Worm (Caenorhabditis elegans) whole organism, late embryonic: ENCODE measurements around the gene arrd-9.
"Not testable (repeated sequence)": the region's sequence is repeated elsewhere in the genome, so short reads cannot be mapped to it uniquely, and the experiment has no call there.

Experiments used
- C08G9.2 ChIP-seq: sonication (generic microtip); optimal IDR thresholded peaks from 2 replicates; lab custom pipeline; 2016; ENCODE audit warnings: mild to moderate bottlenecking, missing genetic modification characterization, moderate library complexity, missing compliant biosample characterization
- K09A11.1 ChIP-seq: sonication (generic microtip); optimal IDR thresholded peaks from 2 replicates; lab custom pipeline; 2017; ENCODE audit warnings: antibody characterized with exemption, mild to moderate bottlenecking, missing genetic modification characterization, missing compliant biosample characterization; ENCODE audit not compliant: insufficient read depth
- T23F11.4 ChIP-seq: fragments of 200-800 bp; sonication (Bioruptor generic); optimal IDR thresholded peaks from 2 replicates; lab custom pipeline; 2018; ENCODE audit warnings: mild to moderate bottlenecking, missing genetic modification characterization, missing compliant biosample characterization
- Y22D7AL.16 ChIP-seq: sonication (generic microtip); optimal IDR thresholded peaks from 2 replicates; lab custom pipeline; 2016; ENCODE audit warnings: missing genetic modification characterization, missing compliant biosample characterization
- ahr-1 ChIP-seq: sonication (generic microtip); optimal IDR thresholded peaks from 2 replicates; lab custom pipeline; 2016; ENCODE audit warnings: missing genetic modification characterization, missing compliant biosample characterization
- ceh-14 ChIP-seq: sonication (generic microtip); optimal IDR thresholded peaks from 2 replicates; lab custom pipeline; 2016; ENCODE audit warnings: missing genotype, missing genetic modification characterization, missing compliant biosample characterization
- ceh-19 ChIP-seq: fragments of 200-800 bp; sonication (Bioruptor generic); optimal IDR thresholded peaks from 2 replicates; lab custom pipeline; 2018; ENCODE audit warnings: mild to moderate bottlenecking, missing genetic modification characterization, missing compliant biosample characterization
- ceh-22 ChIP-seq: sonication (generic microtip); optimal IDR thresholded peaks from 2 replicates; lab custom pipeline; 2017; ENCODE audit warnings: missing biosample characterization, missing genetic modification characterization
- ceh-24 ChIP-seq: sonication (generic microtip); optimal IDR thresholded peaks from 2 replicates; lab custom pipeline; 2016; ENCODE audit warnings: mild to moderate bottlenecking, missing genetic modification characterization, missing compliant biosample characterization
- ceh-30 ChIP-seq: fragments of 150-350 bp; optimal IDR thresholded peaks from 2 replicates; lab custom pipeline; 2014; ENCODE audit warnings: missing biosample characterization, missing genetic modification characterization
- ceh-31 ChIP-seq: sonication (generic microtip); optimal IDR thresholded peaks from 2 replicates; lab custom pipeline; 2016; ENCODE audit warnings: missing genetic modification characterization, missing compliant biosample characterization
- ceh-45 ChIP-seq: fragments of 200-800 bp; sonication (Bioruptor generic); IDR thresholded peaks from 2 replicates; pipeline ENCODE4 v1.3.6; 2022; ENCODE audit warnings: missing genetic modification reagents, missing genetic modification characterization, missing compliant biosample characterization
- ceh-6 ChIP-seq: fragments of 200-800 bp; sonication (Bioruptor generic); optimal IDR thresholded peaks from 2 replicates; lab custom pipeline; 2018; ENCODE audit warnings: mild to moderate bottlenecking, missing genetic modification characterization, missing compliant biosample characterization
- che-1 ChIP-seq: sonication (generic microtip); optimal IDR thresholded peaks from 2 replicates; lab custom pipeline; 2016; ENCODE audit warnings: mild to moderate bottlenecking, missing genetic modification characterization, missing compliant biosample characterization
- dve-1 ChIP-seq: sonication (generic microtip); optimal IDR thresholded peaks from 2 replicates; lab custom pipeline; 2017; ENCODE audit warnings: antibody characterized with exemption, mild to moderate bottlenecking, missing genetic modification characterization, missing compliant biosample characterization
- elt-2 ChIP-seq: sonication (generic microtip); optimal IDR thresholded peaks from 2 replicates; lab custom pipeline; 2016; ENCODE audit warnings: missing genetic modification reagents, missing genetic modification characterization, missing compliant biosample characterization
- eyg-1 ChIP-seq: sonication (generic microtip); optimal IDR thresholded peaks from 2 replicates; lab custom pipeline; 2016; ENCODE audit warnings: missing genotype, missing genetic modification characterization, missing compliant biosample characterization
- fkh-6 ChIP-seq: sonication (generic microtip); optimal IDR thresholded peaks from 2 replicates; lab custom pipeline; 2016; ENCODE audit warnings: missing genetic modification characterization, missing compliant biosample characterization
- gmeb-2 ChIP-seq: sonication (generic microtip); optimal IDR thresholded peaks from 2 replicates; lab custom pipeline; 2016; ENCODE audit warnings: missing genetic modification characterization, inconsistent platforms, missing compliant biosample characterization
- hlh-15 ChIP-seq: sonication (generic microtip); optimal IDR thresholded peaks from 2 replicates; lab custom pipeline; 2016; ENCODE audit warnings: missing genetic modification characterization, missing compliant biosample characterization
- hlh-8 ChIP-seq: sonication (generic microtip); optimal IDR thresholded peaks from 2 replicates; lab custom pipeline; 2016; ENCODE audit warnings: missing genotype, missing genetic modification characterization, missing compliant biosample characterization
- lim-6 ChIP-seq: sonication (generic microtip); optimal IDR thresholded peaks from 2 replicates; lab custom pipeline; 2016; ENCODE audit warnings: missing genetic modification characterization, missing compliant biosample characterization
- nfya-1 ChIP-seq: sonication (generic microtip); optimal IDR thresholded peaks from 2 replicates; lab custom pipeline; 2017; ENCODE audit warnings: missing genetic modification characterization, mild to moderate bottlenecking, missing compliant biosample characterization, antibody characterized with exemption, moderate library complexity
- nhr-232 ChIP-seq: sonication (generic microtip); optimal IDR thresholded peaks from 2 replicates; lab custom pipeline; 2016; ENCODE audit warnings: missing genetic modification characterization, missing compliant biosample characterization
- odd-2 ChIP-seq: sonication (generic microtip); optimal IDR thresholded peaks from 2 replicates; lab custom pipeline; 2017; ENCODE audit warnings: antibody characterized with exemption, mild to moderate bottlenecking, missing genetic modification characterization, missing compliant biosample characterization
- pax-1 ChIP-seq: fragments of 150-350 bp; optimal IDR thresholded peaks from 2 replicates; lab custom pipeline; 2014; ENCODE audit warnings: missing biosample characterization, missing genetic modification characterization
- pha-2 ChIP-seq: sonication (generic microtip); optimal IDR thresholded peaks from 2 replicates; lab custom pipeline; 2017; ENCODE audit warnings: mild to moderate bottlenecking, missing genetic modification characterization, missing compliant biosample characterization
- pqm-1 ChIP-seq: sonication (generic microtip); optimal IDR thresholded peaks from 2 replicates; lab custom pipeline; 2016; ENCODE audit warnings: missing genetic modification characterization, missing compliant biosample characterization
- pros-1 ChIP-seq: fragments of 150-350 bp; optimal IDR thresholded peaks from 2 replicates; lab custom pipeline; 2014; ENCODE audit warnings: missing biosample characterization, missing genetic modification reagents, missing genetic modification characterization
- ref-2 ChIP-seq: sonication (generic microtip); optimal IDR thresholded peaks from 2 replicates; lab custom pipeline; 2016; ENCODE audit warnings: missing genetic modification characterization, missing compliant biosample characterization
- rnt-1 ChIP-seq: sonication (generic microtip); optimal IDR thresholded peaks from 2 replicates; lab custom pipeline; 2016; ENCODE audit warnings: missing genetic modification characterization, missing compliant biosample characterization
- sox-2 ChIP-seq: fragments of 200-800 bp; sonication (Bioruptor generic); IDR thresholded peaks from 2 replicates; pipeline ENCODE4 v1.3.6; 2022; ENCODE audit warnings: missing genetic modification reagents, missing genetic modification characterization, missing compliant biosample characterization
- syd-9 ChIP-seq: sonication (generic microtip); optimal IDR thresholded peaks from 2 replicates; lab custom pipeline; 2016; ENCODE audit warnings: mild to moderate bottlenecking, missing genetic modification characterization, moderate library complexity, missing compliant biosample characterization
- tbx-7 ChIP-seq: sonication (generic microtip); optimal IDR thresholded peaks from 2 replicates; lab custom pipeline; 2016; ENCODE audit warnings: missing genotype, missing genetic modification characterization, missing compliant biosample characterization
- zip-5 ChIP-seq: sonication (generic microtip); optimal IDR thresholded peaks from 2 replicates; lab custom pipeline; 2016; ENCODE audit warnings: missing genetic modification characterization, missing compliant biosample characterization
- ztf-16 ChIP-seq: sonication (generic microtip); optimal IDR thresholded peaks from 2 replicates; lab custom pipeline; 2017; ENCODE audit warnings: missing genetic modification characterization, missing compliant biosample characterization

The arrd-9 gene

DNA sequence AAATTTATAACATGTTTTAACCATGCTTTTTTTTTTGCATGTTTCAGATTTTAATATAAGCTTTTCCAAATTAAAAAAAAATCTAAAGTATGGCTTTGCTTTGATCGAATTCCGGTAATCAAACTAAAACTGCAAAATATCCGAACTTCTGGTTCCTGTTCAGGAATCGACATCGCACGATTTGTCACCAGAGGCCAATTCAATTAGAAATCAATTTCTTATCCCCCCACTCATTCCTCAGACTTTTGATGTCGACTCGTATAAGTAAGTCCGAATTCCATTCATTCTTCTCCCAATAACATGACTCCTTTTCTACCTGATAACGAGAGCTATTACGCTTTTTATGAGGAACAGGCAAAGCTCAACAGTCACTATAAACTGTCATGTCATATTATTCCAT, 32.5 kb downstream of the arrd-9 start, which contains the start of gene srh-27:
Gene srh-27, plus strand, starts transcription at position 301 of the 400 bp plus-strand sequence.
- no peak for TF ChIP-seq pqm-1 (tag; lab: Kevin White, UChicago)
- TF ChIP-seq K09A11.1, result no peak
- TF ChIP-seq ceh-22 (tag; lab: Kevin White, UChicago), result no peak
- no peak for TF ChIP-seq rnt-1 (tag; lab: Kevin White, UChicago)
- no peak for TF ChIP-seq Y22D7AL.16
- no peak for TF ChIP-seq pax-1 (tag; lab: Kevin White, UChicago)
- TF ChIP-seq sox-2, result no peak
- no peak for TF ChIP-seq zip-5
- TF ChIP-seq ceh-30 (tag; lab: Kevin White, UChicago), result no peak
- TF ChIP-seq ref-2 (tag; lab: Kevin White, UChicago), result no peak
- TF ChIP-seq ceh-6 (GFP tag; lab: Kevin White, UChicago), result no peak
- no peak for TF ChIP-seq fkh-6 (tag; lab: Kevin White, UChicago)

- TF ChIP-seq odd-2 (tag; lab: Kevin White, UChicago) (no peak), C08G9.2 (tag; lab: Kevin White, UChicago) (no peak), tbx-7 (tag; lab: Kevin White, UChicago) (no peak), hlh-8 (tag; lab: Kevin White, UChicago) (no peak), ahr-1 (tag; lab: Kevin White, UChicago) (no peak), pros-1 (tag; lab: Kevin White, UChicago) (no peak), nhr-232 (tag; lab: Kevin White, UChicago) (no peak), Y22D7AL.16 (no peak), elt-2 (no peak), gmeb-2 (tag; lab: Kevin White, UChicago) (no peak), hlh-15 (tag; lab: Kevin White, UChicago) (no peak), che-1 (tag; lab: Kevin White, UChicago) (no peak), pha-2 (no peak), fkh-6 (tag; lab: Kevin White, UChicago) (no peak), zip-5 (no peak), rnt-1 (tag; lab: Kevin White, UChicago) (no peak), ceh-24 (no peak), T23F11.4 (GFP tag; lab: Kevin White, UChicago) (no peak), ceh-22 (tag; lab: Kevin White, UChicago) (no peak)
- TF ChIP-seq, all 69 proteins: peak for 0
Observed at ce11 chrII:12444679-12445376, 35.9 kb downstream of the arrd-9 start, which contains the start of the genes W05H5.1 and pitr-6. W05H5.1 (minus strand) TSS chrII:12444779. pitr-6 (plus strand) TSS chrII:12445326.

ce11 chrII:12441164-12441563, 39.5 kb downstream of the arrd-9 start, which contains the start of gene Y57A10C.10:
Y57A10C.10 (minus strand) TSS chrII:12441264.
- TF ChIP-seq ceh-45; syd-9 (tag; lab: Kevin White, UChicago); lim-6 (tag; lab: Kevin White, UChicago): not testable (repeated sequence)

ce11 chrII:12438441-12438840, 42.3 kb downstream of the arrd-9 start, which contains the start of gene Y57A10C.9:
Y57A10C.9 (minus strand) TSS chrII:12438541.
- TF ChIP-seq eyg-1 (no peak), ceh-14 (tag; lab: Kevin White, UChicago) (peak; percentile 39), ztf-16 (no peak)

- TF ChIP-seq ceh-31, result no peak
- no peak for TF ChIP-seq ceh-19
- TF ChIP-seq dve-1 (tag; lab: Kevin White, UChicago), result peak; percentile 70
- TF ChIP-seq ceh-30 (tag; lab: Kevin White, UChicago), result no peak
- no peak for TF ChIP-seq nfya-1
Observed at ce11 chrII:12436717-12437116, 44.0 kb downstream of the arrd-9 start.
